Worm (Caenorhabditis elegans): Measurements from ENCODE around the gene C09G4.4.

ce11 chrIV:8476166-8476565, 36.6 kb upstream of the C09G4.4 start:
- TF ChIP-seq R02D3.7 (tag; optimal IDR thresholded peaks at IDR 0.05) (no peak), blmp-1 (tag; optimal IDR thresholded peaks at IDR 0.05; ENCODE audit: insufficient read depth) (no peak), elt-3 (tag; optimal IDR thresholded peaks at IDR 0.05) (no peak), unc-55 (GFP tag; optimal IDR thresholded peaks at IDR 0.05) (no peak), sma-9 (GFP tag; optimal IDR thresholded peaks at IDR 0.05) (peak; percentile 37), sma-9 (tag; optimal IDR thresholded peaks at IDR 0.05) (no peak), skn-1 (tag; optimal IDR thresholded peaks at IDR 0.05) (no peak)
